Fruit fly (Drosophila melanogaster) whole organism, wandering third instar larva: ENCODE results near the gene ND-B14.5A.

Source experiments
- Dfd ChIP-seq: fragments of >200 bp; optimal IDR thresholded peaks from 2 replicates; lab custom pipeline; 2017; ENCODE audit warnings: missing biosample characterization, missing genetic modification characterization
- GATAd ChIP-seq: sonication (Bioruptor generic); optimal IDR thresholded peaks from 2 replicates; lab custom pipeline; 2016; ENCODE audit warnings: missing biosample characterization, missing genetic modification characterization
- Mio ChIP-seq: sonication (Bioruptor generic); optimal IDR thresholded peaks from 2 replicates; lab custom pipeline; 2016; ENCODE audit warnings: missing biosample characterization, missing genetic modification characterization
- brk ChIP-seq: fragments of 200-800 bp; sonication (Bioruptor generic); optimal IDR thresholded peaks from 2 replicates; lab custom pipeline; 2016; ENCODE audit warnings: missing biosample characterization, mild to moderate bottlenecking, missing genetic modification characterization
- dl ChIP-seq, 2 experiments: fragments of 175-275, 200-275 bp in 1 of 2; fragments of 200-275 bp in 1 of 2; sonication (Bioruptor generic); optimal IDR thresholded peaks; lab custom pipeline; 2018; ENCODE audit warnings: mild to moderate bottlenecking in 2 of 2, missing biosample characterization in 2 of 2, missing genetic modification characterization in 2 of 2, moderate library complexity in 2 of 2; ENCODE audit not compliant: partially characterized antibody in 2 of 2, insufficient read depth in 1 of 2
- h ChIP-seq: fragments of 200-800 bp; sonication (Bioruptor generic); optimal IDR thresholded peaks from 3 replicates; lab custom pipeline; 2016; ENCODE audit warnings: missing biosample characterization, mild to moderate bottlenecking, missing genetic modification characterization
- jim ChIP-seq: fragments of 175-275, 200-325 bp; sonication (Bioruptor generic); optimal IDR thresholded peaks from 2 replicates; lab custom pipeline; 2016; ENCODE audit warnings: missing biosample characterization, mild to moderate bottlenecking, missing genetic modification characterization
- psq ChIP-seq: fragments of 200-800 bp; sonication (Bioruptor generic); optimal IDR thresholded peaks from 3 replicates; lab custom pipeline; 2017; ENCODE audit warnings: missing biosample characterization, mild to moderate bottlenecking, missing genetic modification characterization, moderate library complexity
- sv ChIP-seq: fragments of 200-800 bp; sonication (Bioruptor generic); optimal IDR thresholded peaks from 3 replicates; lab custom pipeline; 2016; ENCODE audit warnings: missing biosample characterization, missing genetic modification characterization
- usp ChIP-seq: fragments of >200 bp; optimal IDR thresholded peaks from 2 replicates; lab custom pipeline; 2017; ENCODE audit warnings: missing biosample characterization, missing genetic modification characterization

DNA sequence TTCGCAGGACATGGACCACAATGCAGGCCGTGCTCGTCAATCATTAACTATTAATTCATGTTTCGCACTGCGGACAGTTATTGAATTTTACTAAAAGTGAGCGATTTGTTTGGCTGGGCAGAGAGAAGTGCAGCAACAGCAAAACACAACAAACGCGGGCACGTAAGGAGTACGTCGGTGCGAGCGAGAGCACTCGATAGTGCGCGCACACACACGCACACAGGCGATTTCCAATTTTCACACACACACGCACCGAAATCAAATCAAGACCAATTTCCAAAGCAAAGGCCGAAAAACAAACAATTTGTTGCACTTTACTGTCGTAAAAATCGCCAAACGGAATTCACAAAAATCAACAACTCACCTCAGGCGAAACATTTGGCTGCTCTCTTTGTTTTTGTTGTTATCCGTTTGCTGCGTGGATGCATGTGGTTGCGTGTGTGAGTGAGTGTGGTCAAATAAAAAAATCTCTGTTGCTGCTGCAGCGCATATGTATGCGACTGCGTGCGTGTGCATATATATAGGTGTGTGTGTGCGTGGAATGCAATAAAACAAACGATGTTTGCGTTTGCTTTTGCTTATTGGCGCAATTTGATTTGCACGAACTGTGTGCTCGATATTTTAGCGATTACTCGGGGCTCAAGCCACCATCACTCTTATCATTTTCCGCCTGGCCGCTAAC is 14.3 kb upstream of the ND-B14.5A start:
- TF ChIP-seq GATAd: no peak
- no peak for TF ChIP-seq brk (GFP tag; lab: Kevin White, UChicago)
- TF ChIP-seq jim (GFP tag; lab: Kevin White, UChicago): no peak
- no peak for TF ChIP-seq Dfd
- TF ChIP-seq psq (GFP tag; lab: Kevin White, UChicago): no peak
- no peak for TF ChIP-seq dl (GFP tag; optimal IDR thresholded peaks at IDR 0.05; lab: Kevin White, UChicago; ENCODE audit: insufficient read depth in 1 of 2, partially characterized antibody in 2 of 2)
- TF ChIP-seq usp (GFP tag; lab: Kevin White, UChicago): no peak
- no peak for TF ChIP-seq Mio (GFP tag; lab: Kevin White, UChicago)
- TF ChIP-seq sv (GFP tag; lab: Kevin White, UChicago): no peak
- TF ChIP-seq h (GFP tag; lab: Kevin White, UChicago): no peak
